Fruit fly (Drosophila melanogaster) Kc167 (cell line): ENCODE results near the gene CG10116.

Experiments
- Myc ChIP-seq: fragments of >200 bp; optimal IDR thresholded peaks from 2 replicates; lab custom pipeline; 2017; ENCODE audit warnings: missing external identifiers
- Sin3A ChIP-seq: fragments of >200 bp; optimal IDR thresholded peaks from 2 replicates; lab custom pipeline; 2018; ENCODE audit warnings: missing external identifiers
- h ChIP-seq: fragments of >200 bp; optimal IDR thresholded peaks from 3 replicates; lab custom pipeline; 2018; ENCODE audit warnings: missing external identifiers
- insv ChIP-seq: fragments of >200 bp; optimal IDR thresholded peaks from 3 replicates; lab custom pipeline; 2018; ENCODE audit warnings: missing external identifiers
- psq ChIP-seq: fragments of >200 bp; optimal IDR thresholded peaks from 2 replicates; lab custom pipeline; 2017; ENCODE audit warnings: missing external identifiers
- ttk ChIP-seq: sonication (Bioruptor generic); optimal IDR thresholded peaks from 2 replicates; lab custom pipeline; 2017; ENCODE audit warnings: missing external identifiers

CG10116 gene

dm6 chr3L:13457133-13457532 is at the start of gene CG10116:
Gene CG10116 (minus strand): TSS chr3L:13457238.
- no peak for TF ChIP-seq Sin3A (lab: Kevin White, UChicago)
- no peak for TF ChIP-seq psq (lab: Kevin White, UChicago)
- no peak for TF ChIP-seq h (lab: Kevin White, UChicago)

- no peak for TF ChIP-seq insv (lab: Kevin White, UChicago)
- no peak for TF ChIP-seq psq (lab: Kevin White, UChicago)
- no peak for TF ChIP-seq Myc (lab: Kevin White, UChicago)
- no peak for TF ChIP-seq ttk (lab: Kevin White, UChicago)
- no peak for TF ChIP-seq Sin3A (lab: Kevin White, UChicago)
- no peak for TF ChIP-seq h (lab: Kevin White, UChicago)
Measured at dm6 chr3L:13503631-13504030, 46.6 kb upstream of the CG10116 start.

- TF ChIP-seq insv (lab: Kevin White, UChicago) = no peak
- TF ChIP-seq Sin3A (lab: Kevin White, UChicago) = no peak
- no peak for TF ChIP-seq psq (lab: Kevin White, UChicago)
- TF ChIP-seq Myc (lab: Kevin White, UChicago) = no peak
- TF ChIP-seq h (lab: Kevin White, UChicago) = no peak
- TF ChIP-seq ttk (lab: Kevin White, UChicago) = no peak
Measured at dm6 chr3L:13502484-13503109, 45.6 kb upstream of the CG10116 start, which contains the start of gene Spt20. Gene Spt20 (plus strand): TSS chr3L:13502707.

- TF ChIP-seq h (lab: Kevin White, UChicago) (no peak), Sin3A (lab: Kevin White, UChicago) (no peak), insv (lab: Kevin White, UChicago) (no peak)
Measured at dm6 chr3L:13499932-13500719, 43.1 kb upstream of the CG10116 start.

- TF ChIP-seq Sin3A (lab: Kevin White, UChicago) = no peak
- TF ChIP-seq insv (lab: Kevin White, UChicago) = no peak
- TF ChIP-seq Myc (lab: Kevin White, UChicago) = no peak
- TF ChIP-seq ttk (lab: Kevin White, UChicago) = no peak
- TF ChIP-seq psq (lab: Kevin White, UChicago) = no peak
- no peak for TF ChIP-seq h (lab: Kevin White, UChicago)
Measured at dm6 chr3L:13499531-13499930, 42.5 kb upstream of the CG10116 start.

dm6 chr3L:13497720-13498355 is 40.8 kb upstream of the CG10116 start:
- TF ChIP-seq insv (lab: Kevin White, UChicago) (no peak), h (lab: Kevin White, UChicago) (no peak), Sin3A (lab: Kevin White, UChicago) (no peak), ttk (lab: Kevin White, UChicago) (no peak), Myc (lab: Kevin White, UChicago) (no peak), psq (lab: Kevin White, UChicago) (no peak)

dm6 chr3L:13495065-13495464 is 38.0 kb upstream of the CG10116 start:
- no peak for TF ChIP-seq ttk (lab: Kevin White, UChicago)
- TF ChIP-seq psq (lab: Kevin White, UChicago) = no peak
- TF ChIP-seq Sin3A (lab: Kevin White, UChicago) = no peak
- TF ChIP-seq h (lab: Kevin White, UChicago) = no peak
- TF ChIP-seq Myc (lab: Kevin White, UChicago) = no peak
- TF ChIP-seq insv (lab: Kevin White, UChicago) = no peak

- no peak for TF ChIP-seq insv (lab: Kevin White, UChicago)
- no peak for TF ChIP-seq h (lab: Kevin White, UChicago)
Measured at dm6 chr3L:13494363-13495015, 37.5 kb upstream of the CG10116 start.

dm6 chr3L:13490689-13491348 is 33.8 kb upstream of the CG10116 start:
- no peak for TF ChIP-seq Myc (lab: Kevin White, UChicago)
- TF ChIP-seq Sin3A (lab: Kevin White, UChicago) = no peak

- TF ChIP-seq ttk (lab: Kevin White, UChicago) = no peak
- no peak for TF ChIP-seq psq (lab: Kevin White, UChicago)
- TF ChIP-seq h (lab: Kevin White, UChicago) = no peak
- TF ChIP-seq insv (lab: Kevin White, UChicago) = no peak
- TF ChIP-seq Myc (lab: Kevin White, UChicago) = no peak
- TF ChIP-seq Sin3A (lab: Kevin White, UChicago) = no peak
Measured at dm6 chr3L:13489193-13489752, 32.2 kb upstream of the CG10116 start.
